Fruit fly (Drosophila melanogaster): Measurements from ENCODE around the gene svr.

The svr gene

DNA sequence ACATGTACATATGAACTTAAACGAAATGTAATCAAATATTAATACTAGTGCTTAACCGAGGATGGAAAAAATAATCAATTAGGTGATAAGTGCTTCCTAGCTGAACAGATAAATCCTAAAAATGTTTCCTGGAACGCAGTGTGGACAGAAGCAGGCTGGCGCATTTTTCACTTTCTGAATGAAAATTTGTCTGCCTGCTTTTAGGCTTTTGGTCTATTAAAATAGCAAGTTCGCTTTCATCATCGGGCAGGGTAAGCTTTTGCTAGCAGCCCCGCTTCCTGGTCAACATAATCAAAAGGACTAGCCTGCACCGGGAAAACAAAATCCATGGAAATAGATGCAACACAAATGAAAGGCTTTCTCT is 2.1 kb upstream of the svr start:
- TF ChIP-seq noc (tag; optimal IDR thresholded peaks at IDR 0.05): no peak

DNA sequence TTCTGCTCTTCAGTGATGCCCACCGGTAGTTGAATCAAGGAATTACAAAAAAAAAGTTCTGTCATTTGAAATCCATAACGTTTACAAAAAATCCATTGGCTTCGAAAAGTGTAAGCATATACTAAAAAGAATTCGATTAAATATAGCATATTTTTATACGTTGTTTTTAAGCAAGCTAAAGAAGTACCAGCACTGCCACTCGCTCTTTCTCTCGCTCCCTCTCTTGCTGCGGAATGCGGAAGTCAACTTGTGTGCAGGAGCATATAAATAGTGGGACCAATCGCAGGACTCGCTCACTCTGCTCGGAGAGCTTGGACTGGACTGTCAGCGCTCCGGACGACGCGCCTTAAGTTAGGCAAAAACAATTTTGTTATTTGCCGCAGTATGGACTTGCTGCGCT is 1.6 kb upstream of the svr start, which contains the start of gene CG17778:
TSS of gene CG17778 (plus strand) at position 8 of the 400 bp plus-strand sequence.
- TF ChIP-seq noc (tag; optimal IDR thresholded peaks at IDR 0.05): no peak

DNA sequence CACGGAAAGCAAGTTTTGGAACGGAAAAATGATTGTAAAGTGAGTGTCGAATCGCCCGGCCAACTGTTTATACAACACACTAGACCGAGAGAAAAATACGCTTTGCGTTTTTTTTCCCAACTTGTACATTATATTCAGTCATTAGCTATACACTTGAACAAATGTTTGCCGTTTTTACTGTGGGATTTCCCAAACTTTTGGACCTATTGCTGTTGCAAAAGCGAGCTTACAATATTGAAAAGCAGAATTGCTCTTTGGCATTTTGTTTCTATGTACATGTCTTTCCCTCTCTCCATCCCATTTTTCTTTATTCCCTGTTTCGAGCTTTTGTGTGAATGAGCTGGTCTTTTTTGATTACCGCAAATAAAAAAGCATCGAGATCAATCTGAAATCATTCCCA is 1.2 kb downstream of the svr start:
- no peak for TF ChIP-seq noc (tag; optimal IDR thresholded peaks at IDR 0.05)

DNA sequence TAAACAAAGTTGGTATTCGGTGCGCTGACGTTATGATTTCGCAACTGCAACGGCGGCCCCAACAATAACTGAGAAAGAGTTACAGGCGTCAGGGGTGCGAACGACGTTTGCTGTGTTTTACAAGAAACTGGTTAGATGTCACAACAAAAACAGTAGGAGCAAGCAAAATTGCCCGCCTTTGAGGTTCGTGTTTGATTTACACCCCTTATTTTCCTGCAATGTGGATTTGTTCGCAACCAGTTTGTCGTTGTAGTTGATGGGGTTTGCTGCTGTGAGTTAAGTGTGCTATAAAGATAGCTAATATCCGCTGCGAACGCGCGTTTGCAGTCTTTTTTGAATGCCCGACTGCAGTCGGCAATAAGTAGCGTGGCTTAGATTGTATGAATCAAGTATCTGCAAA is 2.2 kb downstream of the svr start:
- no peak for TF ChIP-seq noc (tag; optimal IDR thresholded peaks at IDR 0.05)

DNA sequence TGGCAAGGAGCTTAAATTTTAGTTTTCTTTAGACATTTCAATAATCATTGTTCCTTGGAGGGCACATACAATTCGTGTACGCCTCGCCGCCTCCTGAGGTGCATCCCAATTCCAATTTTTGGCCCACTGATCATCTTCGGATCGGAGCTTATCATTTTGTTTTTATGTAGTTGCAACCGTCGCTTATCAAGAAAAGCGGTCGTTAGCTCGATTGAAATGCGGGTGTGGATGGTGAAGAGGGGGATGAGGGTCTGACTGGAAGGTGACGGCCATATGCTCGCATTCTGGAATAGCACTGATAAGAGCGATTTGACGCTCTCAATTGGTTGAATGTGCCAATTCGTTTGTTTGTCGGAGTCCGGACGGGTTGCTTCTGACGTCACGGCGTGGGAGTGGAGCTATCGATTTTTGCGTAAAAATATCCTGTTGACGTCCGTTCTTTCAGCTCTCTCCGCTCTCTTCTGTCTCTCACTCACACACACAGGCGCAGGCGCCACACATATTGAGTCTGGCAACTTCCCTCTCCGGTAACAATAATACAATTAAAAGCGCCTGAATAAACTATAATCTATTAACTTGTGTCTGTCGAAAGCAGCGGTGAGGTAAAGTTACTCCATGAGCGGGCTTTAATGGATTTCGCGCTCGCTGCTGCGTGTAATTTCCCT is 2.8 kb downstream of the svr start:
- TF ChIP-seq noc (tag; optimal IDR thresholded peaks at IDR 0.05): no peak

DNA sequence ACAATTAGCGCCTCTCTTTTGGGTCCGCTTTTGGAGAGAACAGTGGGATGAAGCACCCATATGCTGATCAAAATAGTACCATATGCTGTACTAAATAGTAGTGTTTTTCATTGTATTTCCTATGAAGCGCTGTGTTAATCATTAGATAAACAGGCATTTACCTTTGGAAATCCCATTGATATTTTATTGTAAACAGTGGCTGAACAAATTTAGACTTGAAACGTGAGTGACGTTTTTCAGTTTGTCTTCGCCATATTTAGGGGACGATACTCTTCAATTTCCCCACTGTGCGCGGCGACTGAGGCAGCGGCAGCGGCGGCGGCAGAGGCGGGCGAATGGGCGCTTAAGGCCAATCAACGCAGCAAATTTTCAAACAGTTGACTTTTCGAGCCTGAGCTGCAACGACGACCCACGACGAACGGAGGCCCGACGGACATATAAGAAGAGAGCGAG is 3.4 kb downstream of the svr start:
- peak; percentile 85 for TF ChIP-seq noc (tag; optimal IDR thresholded peaks at IDR 0.05)

DNA sequence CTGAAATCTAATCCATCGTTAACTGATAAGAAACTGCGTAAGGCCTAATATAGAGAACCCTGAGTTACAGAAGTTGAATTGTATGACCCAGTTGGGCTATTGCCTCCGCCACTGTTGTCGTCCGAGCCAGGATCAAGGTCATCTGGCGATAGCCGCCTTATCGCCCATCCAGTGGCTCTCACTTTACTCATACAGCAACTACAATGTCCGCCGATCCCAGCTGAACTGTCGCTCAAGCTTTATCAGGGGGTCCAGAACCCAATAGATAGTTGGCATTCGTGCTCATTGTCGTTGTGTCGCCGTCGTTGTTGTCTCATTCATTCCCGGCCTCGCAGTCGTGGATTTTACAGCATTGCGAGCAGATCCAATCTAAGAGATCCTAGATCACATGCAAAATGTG is 12.9 kb downstream of the svr start, which contains the start of gene arg:
TSS of gene arg (plus strand) at position 319 of the 400 bp plus-strand sequence.
- no peak for TF ChIP-seq noc (tag; optimal IDR thresholded peaks at IDR 0.05)

DNA sequence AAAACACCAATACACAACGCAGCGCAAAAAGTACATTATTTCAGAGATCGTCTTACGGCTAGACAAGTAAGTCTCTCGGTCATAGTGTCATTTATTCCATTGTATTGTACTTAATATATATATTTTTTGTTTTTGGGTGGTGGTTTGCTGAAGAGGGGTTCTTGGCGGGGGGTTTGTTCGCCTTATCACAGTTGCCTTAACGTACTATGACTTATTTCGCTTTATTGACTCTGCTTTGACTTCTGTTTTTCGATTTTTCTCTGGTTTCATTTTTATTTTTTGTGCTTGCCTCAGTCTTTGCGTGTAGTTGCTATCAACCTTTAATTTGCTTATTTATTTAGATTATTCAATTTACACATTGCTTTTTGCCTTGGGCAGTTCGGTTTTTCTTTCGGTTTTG is 14.3 kb downstream of the svr start:
- no peak for TF ChIP-seq noc (tag; optimal IDR thresholded peaks at IDR 0.05)

DNA sequence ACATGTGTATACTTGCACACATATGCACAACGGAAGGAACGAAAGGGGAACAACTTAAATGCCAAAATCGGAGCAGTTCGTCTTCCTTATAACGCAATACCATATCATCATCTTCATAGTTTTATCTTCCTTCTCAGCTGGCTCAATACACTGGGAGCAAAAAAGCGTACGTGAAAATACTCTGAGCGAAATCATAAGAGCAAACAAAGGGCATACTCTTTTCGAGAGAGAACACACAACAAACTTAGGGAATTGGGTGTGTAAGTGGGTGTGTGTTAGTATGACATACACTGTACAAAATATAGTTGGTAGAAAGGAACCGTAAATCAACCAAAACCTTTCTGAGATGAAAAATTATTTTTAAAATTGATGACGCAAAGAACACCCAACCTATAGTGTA is 16.3 kb downstream of the svr start:
- TF ChIP-seq noc (tag; optimal IDR thresholded peaks at IDR 0.05): no peak

DNA sequence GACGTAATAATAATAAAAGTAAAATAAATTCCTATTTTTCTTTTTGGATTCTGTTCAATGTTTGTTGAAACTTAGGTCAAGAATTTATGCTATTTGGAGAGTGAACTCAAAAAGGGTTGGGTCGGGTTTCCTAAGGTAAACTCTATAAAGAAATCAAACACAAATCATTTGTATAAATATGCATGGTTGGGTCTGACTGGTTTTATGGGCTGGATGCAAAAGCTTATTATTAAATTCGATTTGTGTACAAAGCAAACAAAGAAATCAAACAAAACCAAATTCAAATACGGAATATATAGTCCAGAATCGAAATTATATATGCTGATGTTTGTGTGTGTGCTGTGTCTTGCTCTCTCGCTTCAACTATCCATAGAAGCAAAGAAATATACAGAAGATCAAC is 19.4 kb downstream of the svr start:
- no peak for TF ChIP-seq noc (tag; optimal IDR thresholded peaks at IDR 0.05)

DNA sequence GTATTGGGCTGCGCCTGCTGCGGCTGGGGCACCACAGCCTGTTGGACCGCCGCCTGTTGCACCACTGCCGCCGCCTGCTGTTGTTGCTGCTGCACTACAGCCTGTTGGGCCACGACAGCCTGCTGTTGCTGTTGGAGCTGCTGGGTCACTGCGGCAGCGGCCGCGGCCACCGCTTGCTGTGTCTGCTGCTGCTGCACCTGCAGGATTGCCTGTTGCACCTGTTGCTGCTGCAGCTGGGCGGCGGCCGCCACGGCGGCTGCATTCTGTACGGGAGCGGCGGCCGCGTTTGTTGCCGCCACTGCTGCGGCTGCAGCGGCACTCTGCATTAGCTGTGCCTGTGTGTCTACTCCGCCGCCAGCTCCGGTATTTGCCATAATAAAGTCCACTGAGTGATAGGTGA is 22.6 kb downstream of the svr start:
- TF ChIP-seq noc (tag; optimal IDR thresholded peaks at IDR 0.05): no peak

DNA sequence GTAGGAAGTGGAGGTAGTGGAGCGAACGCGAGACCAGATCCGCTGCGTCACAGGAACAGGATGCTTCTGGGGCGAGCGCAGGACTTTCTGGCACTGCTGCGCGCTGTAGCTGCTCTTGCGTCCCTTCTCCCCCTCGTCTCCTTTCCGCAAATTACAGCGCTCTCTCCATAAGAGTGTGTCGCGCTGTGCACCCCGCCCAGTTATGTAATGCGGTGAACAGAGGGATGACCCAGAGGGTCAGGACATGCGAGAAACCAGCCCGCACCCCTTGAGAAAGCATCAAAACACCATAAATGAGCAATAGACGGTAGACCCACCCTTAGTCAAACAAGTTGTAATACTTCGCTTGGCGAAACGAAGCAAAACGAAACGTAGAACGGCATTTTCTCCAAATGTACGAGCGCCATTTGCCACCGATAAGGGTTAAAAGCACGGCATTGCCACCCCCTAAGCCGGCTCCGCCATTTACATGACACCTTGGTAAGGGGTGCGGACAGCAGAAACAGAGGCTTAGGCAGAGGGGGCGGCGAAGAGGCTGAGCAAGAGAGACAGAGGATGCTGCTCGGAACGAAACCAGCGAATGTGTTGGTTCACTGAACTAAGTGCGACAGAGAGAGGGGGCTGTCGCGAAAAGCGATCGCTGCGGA is 24.1 kb downstream of the svr start:
- no peak for TF ChIP-seq noc (tag; optimal IDR thresholded peaks at IDR 0.05)

DNA sequence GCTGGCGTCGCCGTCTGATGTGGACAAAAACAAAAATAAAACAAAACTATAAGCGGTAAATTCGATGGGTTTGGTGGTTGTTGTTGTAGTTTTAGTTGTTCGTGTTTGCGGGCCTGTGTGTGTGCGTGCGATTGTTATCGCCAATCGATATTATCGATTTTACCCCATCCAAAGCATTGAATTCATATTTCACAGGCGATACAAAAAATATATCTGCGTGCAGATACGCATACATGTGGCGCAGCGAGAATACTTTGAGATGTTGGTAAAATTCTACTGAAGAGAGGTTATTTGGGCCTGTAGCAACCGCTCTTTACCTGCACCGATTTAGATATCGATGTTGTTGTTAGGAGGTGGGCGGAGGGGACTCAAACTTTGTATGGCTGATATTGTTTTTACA is 25.4 kb downstream of the svr start:
- TF ChIP-seq noc (tag; optimal IDR thresholded peaks at IDR 0.05): no peak

DNA sequence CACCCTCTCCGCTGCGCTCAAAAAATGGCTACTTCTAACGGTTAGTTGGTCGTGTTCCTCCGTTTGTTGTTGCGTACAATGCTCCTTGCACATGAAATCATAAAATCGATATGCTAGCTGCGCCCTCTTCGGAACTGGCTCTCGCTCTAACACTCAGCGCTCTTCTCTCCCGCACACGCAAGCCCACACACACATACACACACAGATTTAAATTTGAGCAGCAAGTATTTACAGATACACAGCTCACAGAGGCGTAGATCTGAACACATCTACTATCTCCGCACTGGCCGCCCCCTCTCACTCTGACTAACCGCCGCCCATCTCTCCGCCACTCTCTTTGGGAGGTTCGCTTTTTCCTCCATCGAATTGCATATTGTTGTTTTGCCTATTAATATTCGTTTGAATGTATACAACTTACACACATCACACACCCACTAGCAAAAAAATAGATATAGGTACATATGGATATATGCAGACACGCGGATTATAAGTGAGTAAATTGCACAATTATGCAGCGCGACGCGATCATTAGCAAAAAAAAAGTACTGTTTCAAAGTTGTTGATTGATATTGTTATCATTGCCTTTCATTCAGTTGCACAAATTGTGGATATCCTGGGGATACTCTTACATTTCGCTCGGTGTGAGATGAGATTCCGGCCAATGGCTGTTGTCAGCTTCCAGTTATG is 26.3 kb downstream of the svr start:
- TF ChIP-seq noc (tag; optimal IDR thresholded peaks at IDR 0.05): peak; percentile 76

DNA sequence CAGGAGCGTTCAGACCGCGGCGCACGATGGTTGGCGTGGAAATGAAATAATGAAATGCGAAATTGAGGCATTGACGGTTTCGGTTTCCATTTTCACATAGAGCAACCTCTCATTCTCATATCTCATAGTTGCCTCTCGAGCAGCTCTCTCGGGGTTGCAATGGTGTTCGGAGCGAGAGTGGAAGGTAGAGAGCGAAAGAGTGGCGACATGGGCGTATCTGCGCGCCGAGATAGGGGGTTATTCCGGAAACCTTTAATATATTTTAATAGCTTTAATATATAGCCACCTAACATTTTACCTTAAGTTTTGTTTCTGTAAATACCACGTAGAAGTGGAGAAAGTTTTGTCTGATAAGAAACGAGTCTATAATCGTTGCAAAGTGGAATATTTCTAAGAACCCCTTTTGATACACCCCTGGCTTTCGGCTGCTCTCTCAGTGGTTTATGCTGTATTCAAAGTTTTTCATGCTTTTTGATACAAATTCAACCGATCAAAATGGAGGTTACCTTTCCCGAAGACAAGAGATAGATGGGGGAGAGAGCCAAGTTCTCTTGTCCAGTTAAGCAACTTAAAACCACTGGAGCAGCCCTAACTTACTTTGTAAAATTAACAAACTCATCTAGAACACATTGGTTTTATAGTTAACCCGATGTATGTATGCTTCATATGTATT is 27.1 kb downstream of the svr start, which contains the start of gene elav:
TSS of gene elav (minus strand) at position 48 of the 673 bp plus-strand sequence.
- peak; percentile 99 for TF ChIP-seq noc (tag; optimal IDR thresholded peaks at IDR 0.05)

DNA sequence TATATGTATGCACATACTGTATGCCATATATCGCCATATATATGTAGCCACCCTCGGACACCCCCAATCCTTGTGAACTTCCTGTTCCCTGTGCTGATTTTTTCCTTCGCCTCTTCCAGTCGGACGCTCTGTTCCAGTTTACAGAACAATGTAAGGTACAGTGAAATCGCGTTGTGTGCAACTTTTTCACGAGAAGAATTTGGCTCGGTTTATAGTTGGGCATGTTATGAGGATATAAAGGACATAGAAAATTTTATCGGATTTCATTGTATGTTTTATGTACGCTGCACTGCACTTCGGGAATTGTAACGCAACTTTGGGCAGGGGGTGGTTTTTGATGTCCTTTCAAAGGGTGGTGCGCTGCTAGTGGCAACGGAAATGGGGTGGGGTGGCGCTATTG is 28.1 kb downstream of the svr start:
- TF ChIP-seq noc (tag; optimal IDR thresholded peaks at IDR 0.05): no peak
